Worm (Caenorhabditis elegans): ENCODE results near the gene fip-3.

DNA sequence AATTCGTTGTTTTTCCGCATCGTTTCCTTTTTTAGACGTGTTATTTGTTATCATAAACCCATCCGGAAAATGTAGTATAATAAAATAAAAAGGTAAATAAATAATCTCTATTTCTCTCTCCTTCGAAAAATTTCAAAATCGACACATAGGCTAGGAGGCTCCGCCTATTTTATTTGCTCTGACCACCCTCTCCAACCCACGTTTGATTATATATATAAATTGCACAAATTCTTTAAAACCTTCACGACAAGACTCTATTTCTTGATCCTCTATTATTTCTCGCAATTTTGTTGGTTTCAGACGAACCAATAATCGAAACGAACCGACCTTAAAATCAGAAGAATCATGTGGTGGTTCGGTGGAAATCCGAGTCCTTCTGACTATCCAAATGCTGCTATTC, 8.5 kb downstream of the fip-3 start, which contains the start of gene doxa-1:
- TF ChIP-seq snpc-4 (tag; optimal IDR thresholded peaks at IDR 0.05): no peak
- no peak for TF ChIP-seq pha-4 (tag; optimal IDR thresholded peaks at IDR 0.05)
- TF ChIP-seq elt-1 (tag; optimal IDR thresholded peaks at IDR 0.05; ENCODE audit: borderline replicate concordance, insufficient read depth): no peak
- no peak for TF ChIP-seq mep-1 (tag; optimal IDR thresholded peaks at IDR 0.05)
- no peak for TF ChIP-seq zip-8 (tag; optimal IDR thresholded peaks at IDR 0.05)
- TF ChIP-seq nhr-28 (tag; optimal IDR thresholded peaks at IDR 0.05): no peak
- TF ChIP-seq sptf-1 (tag; optimal IDR thresholded peaks at IDR 0.05): no peak
- TF ChIP-seq nhr-76 (tag; optimal IDR thresholded peaks at IDR 0.05): no peak
- TF ChIP-seq nhr-237 (tag; optimal IDR thresholded peaks at IDR 0.05): no peak
- TF ChIP-seq nhr-12 (tag; optimal IDR thresholded peaks at IDR 0.05): no peak
- no peak for TF ChIP-seq lsy-2 (tag; optimal IDR thresholded peaks at IDR 0.05)
- TF ChIP-seq cnd-1 (tag; optimal IDR thresholded peaks at IDR 0.05): no peak
- no peak for TF ChIP-seq lin-13 (tag; optimal IDR thresholded peaks at IDR 0.05)

Measured in whole organism, mixed stage, embryonic.